Worm (Caenorhabditis elegans): ENCODE results near the gene B0416.7.

- TF ChIP-seq flt-1 (GFP tag; IDR thresholded peaks at IDR 0.05) (no peak), ztf-29 (GFP tag; IDR thresholded peaks at IDR 0.05) (no peak), cog-1 (tag; optimal IDR thresholded peaks at IDR 0.05) (no peak), ztf-23 (GFP tag; IDR thresholded peaks at IDR 0.05) (no peak), T22C8.4 (GFP tag; IDR thresholded peaks at IDR 0.05) (no peak), klf-2 (GFP tag; conservative IDR thresholded peaks at IDR 0.05) (no peak), tab-1 (GFP tag; IDR thresholded peaks at IDR 0.05) (no peak), med-1 (GFP tag; optimal IDR thresholded peaks at IDR 0.05; ENCODE audit: insufficient read depth) (no peak)
These were observed at the start of gene B0416.7 for ce11 chrX:9297834-9298233.

All from whole organism, midembryonic.